Fruit fly (Drosophila melanogaster) whole organism, wandering third instar larva: ENCODE results near the gene ND-13A.

ENCODE experiments used
- Abd-B ChIP-seq: fragments of >200 bp; optimal IDR thresholded peaks from 2 replicates; lab custom pipeline; 2017; ENCODE audit warnings: missing biosample characterization, missing genetic modification characterization
- CG32264 ChIP-seq: fragments of 200-800 bp; sonication (Bioruptor generic); optimal IDR thresholded peaks from 2 replicates; lab custom pipeline; 2016; ENCODE audit warnings: missing biosample characterization, missing genetic modification characterization
- CG9705 ChIP-seq: fragments of 200-800 bp; sonication (Bioruptor generic); optimal IDR thresholded peaks from 2 replicates; lab custom pipeline; 2018; ENCODE audit warnings: missing biosample characterization, mild to moderate bottlenecking, missing genetic modification characterization
- Dfd ChIP-seq: fragments of >200 bp; optimal IDR thresholded peaks from 2 replicates; lab custom pipeline; 2017; ENCODE audit warnings: missing biosample characterization, missing genetic modification characterization
- GATAd ChIP-seq: sonication (Bioruptor generic); optimal IDR thresholded peaks from 2 replicates; lab custom pipeline; 2016; ENCODE audit warnings: missing biosample characterization, missing genetic modification characterization
- HLH106 ChIP-seq: fragments of 200-800 bp; optimal IDR thresholded peaks from 3 replicates; lab custom pipeline; 2019; ENCODE audit warnings: missing biosample characterization, mild to moderate bottlenecking, missing genetic modification characterization, moderate library complexity
- Hnf4 ChIP-seq: fragments of 200-800 bp; sonication (Bioruptor generic); optimal IDR thresholded peaks from 2 replicates; lab custom pipeline; 2016; ENCODE audit warnings: missing biosample characterization, mild to moderate bottlenecking, missing genetic modification characterization
- Hr78 ChIP-seq: fragments of >200 bp; optimal IDR thresholded peaks from 2 replicates; lab custom pipeline; 2017; ENCODE audit warnings: missing biosample characterization, missing genetic modification characterization
- Hr83 ChIP-seq: fragments of 200-300 bp; sonication (Bioruptor generic); optimal IDR thresholded peaks from 2 replicates; lab custom pipeline; 2016; ENCODE audit warnings: missing biosample characterization, mild to moderate bottlenecking, missing genetic modification characterization, moderate library complexity; ENCODE audit not compliant: poor library complexity, severe bottlenecking
- Myc ChIP-seq: fragments of >200 bp; optimal IDR thresholded peaks from 2 replicates; lab custom pipeline; 2017
- N ChIP-seq: fragments of >200 bp; optimal IDR thresholded peaks from 2 replicates; lab custom pipeline; 2018; ENCODE audit warnings: missing biosample characterization, missing external identifiers, missing genetic modification characterization
- OdsH ChIP-seq: fragments of 200-800 bp; sonication (Bioruptor generic); optimal IDR thresholded peaks from 2 replicates; lab custom pipeline; 2016; ENCODE audit warnings: missing biosample characterization, mild to moderate bottlenecking, missing genetic modification characterization
- Sp1 ChIP-seq: fragments of 200-800 bp; sonication (Bioruptor generic); optimal IDR thresholded peaks from 3 replicates; lab custom pipeline; 2019; ENCODE audit warnings: missing biosample characterization, mild to moderate bottlenecking, missing genetic modification characterization, moderate library complexity
- Vsx2 ChIP-seq: fragments of 200-300, 225-300 bp; sonication (Bioruptor generic); optimal IDR thresholded peaks from 2 replicates; lab custom pipeline; 2018; ENCODE audit warnings: missing biosample characterization, missing genetic modification characterization; ENCODE audit not compliant: partially characterized antibody
- br ChIP-seq: fragments of 200-800 bp; sonication (Bioruptor generic); optimal IDR thresholded peaks from 2 replicates; lab custom pipeline; 2016; ENCODE audit warnings: missing biosample characterization, missing genetic modification characterization
- brk ChIP-seq: fragments of 200-800 bp; sonication (Bioruptor generic); optimal IDR thresholded peaks from 2 replicates; lab custom pipeline; 2016; ENCODE audit warnings: missing biosample characterization, mild to moderate bottlenecking, missing genetic modification characterization
- dl ChIP-seq, 2 experiments: fragments of 175-275, 200-275 bp in 1 of 2; fragments of 200-275 bp in 1 of 2; sonication (Bioruptor generic); optimal IDR thresholded peaks; lab custom pipeline; 2018; ENCODE audit warnings: mild to moderate bottlenecking in 2 of 2, missing biosample characterization in 2 of 2, missing genetic modification characterization in 2 of 2, moderate library complexity in 2 of 2; ENCODE audit not compliant: partially characterized antibody in 2 of 2, insufficient read depth in 1 of 2
- dmrt93B ChIP-seq: fragments of 200-800 bp; sonication (Bioruptor generic); optimal IDR thresholded peaks from 2 replicates; lab custom pipeline; 2018; ENCODE audit warnings: missing biosample characterization, mild to moderate bottlenecking, missing genetic modification characterization
- dsf ChIP-seq: sonication (Bioruptor generic); optimal IDR thresholded peaks from 2 replicates; lab custom pipeline; 2016; ENCODE audit warnings: missing biosample characterization, missing genetic modification characterization, borderline replicate concordance
- ey ChIP-seq: fragments of 200-800 bp; sonication (Bioruptor generic); optimal IDR thresholded peaks from 2 replicates; lab custom pipeline; 2016; ENCODE audit warnings: missing biosample characterization, missing genetic modification characterization
- foxo ChIP-seq, 2 experiments: fragments of 200-800 bp; sonication (Bioruptor generic); optimal IDR thresholded peaks; 2 replicates in 1 of 2; 3 replicates in 1 of 2; lab custom pipeline; 2016 to 2017; ENCODE audit warnings: missing biosample characterization in 2 of 2, missing genetic modification characterization in 2 of 2
- fru ChIP-seq: fragments of 200-800 bp; sonication (Bioruptor generic); optimal IDR thresholded peaks from 3 replicates; lab custom pipeline; 2016; ENCODE audit warnings: missing biosample characterization, mild to moderate bottlenecking, missing genetic modification characterization
- h ChIP-seq: fragments of 200-800 bp; sonication (Bioruptor generic); optimal IDR thresholded peaks from 3 replicates; lab custom pipeline; 2016; ENCODE audit warnings: missing biosample characterization, mild to moderate bottlenecking, missing genetic modification characterization
- jim ChIP-seq: fragments of 175-275, 200-325 bp; sonication (Bioruptor generic); optimal IDR thresholded peaks from 2 replicates; lab custom pipeline; 2016; ENCODE audit warnings: missing biosample characterization, mild to moderate bottlenecking, missing genetic modification characterization
- lola ChIP-seq: fragments of >200 bp; optimal IDR thresholded peaks from 2 replicates; lab custom pipeline; 2017; ENCODE audit warnings: missing biosample characterization, missing genetic modification characterization
- pan ChIP-seq: fragments of >200 bp; optimal IDR thresholded peaks from 2 replicates; lab custom pipeline; 2017
- psq ChIP-seq: fragments of 200-800 bp; sonication (Bioruptor generic); optimal IDR thresholded peaks from 3 replicates; lab custom pipeline; 2017; ENCODE audit warnings: missing biosample characterization, mild to moderate bottlenecking, missing genetic modification characterization, moderate library complexity
- rgr ChIP-seq: fragments of 200-800 bp; sonication (Bioruptor generic); optimal IDR thresholded peaks from 3 replicates; lab custom pipeline; 2016; ENCODE audit warnings: missing biosample characterization, mild to moderate bottlenecking, missing genetic modification characterization
- sv ChIP-seq: fragments of 200-800 bp; sonication (Bioruptor generic); optimal IDR thresholded peaks from 3 replicates; lab custom pipeline; 2016; ENCODE audit warnings: missing biosample characterization, missing genetic modification characterization
- tai ChIP-seq: sonication (Bioruptor generic); optimal IDR thresholded peaks from 2 replicates; lab custom pipeline; 2016; ENCODE audit warnings: missing biosample characterization, missing genetic modification characterization
- woc ChIP-seq: sonication (Bioruptor generic); optimal IDR thresholded peaks from 2 replicates; lab custom pipeline; 2016; ENCODE audit warnings: missing biosample characterization, mild to moderate bottlenecking, missing genetic modification characterization

Gene ND-13A

dm6 chr2L:5092145-5092544, 7.9 kb downstream of the ND-13A start:
- TF ChIP-seq CG9705, result no peak
- no peak for TF ChIP-seq pan (lab: Kevin White, UChicago)
- no peak for TF ChIP-seq HLH106 (tag; lab: Kevin White, UChicago)
- TF ChIP-seq Myc (lab: Kevin White, UChicago), result no peak
- peak; percentile 8 for TF ChIP-seq fru
- TF ChIP-seq Hnf4, result no peak
- no peak for TF ChIP-seq Hr83
- no peak for TF ChIP-seq Abd-B (GFP tag; lab: Kevin White, UChicago)
- no peak for TF ChIP-seq Sp1
- peak; percentile 52 for TF ChIP-seq br (GFP tag; lab: Kevin White, UChicago)
- TF ChIP-seq tai, result no peak
- TF ChIP-seq dl (GFP tag; optimal IDR thresholded peaks at IDR 0.05; lab: Kevin White, UChicago; ENCODE audit: insufficient read depth in 1 of 2, partially characterized antibody in 2 of 2), result no peak
- peak; percentile 47 for TF ChIP-seq ey (GFP tag; lab: Kevin White, UChicago)
- no peak for TF ChIP-seq GATAd (GFP tag; lab: Kevin White, UChicago)
- no peak for TF ChIP-seq N
- TF ChIP-seq foxo (GFP tag; optimal IDR thresholded peaks at IDR 0.05; lab: Kevin White, UChicago), result no peak
- TF ChIP-seq rgr (GFP tag; lab: Kevin White, UChicago), result no peak
- no peak for TF ChIP-seq Dfd (GFP tag; lab: Kevin White, UChicago)
- no peak for TF ChIP-seq lola (GFP tag; lab: Kevin White, UChicago)
- no peak for TF ChIP-seq h (GFP tag; lab: Kevin White, UChicago)
- no peak for TF ChIP-seq woc

dm6 chr2L:5090352-5090751, 9.7 kb downstream of the ND-13A start:
- TF ChIP-seq pan (lab: Kevin White, UChicago), result no peak
- TF ChIP-seq jim (GFP tag; lab: Kevin White, UChicago), result no peak
- TF ChIP-seq lola (GFP tag; lab: Kevin White, UChicago), result no peak
- no peak for TF ChIP-seq Abd-B (GFP tag; lab: Kevin White, UChicago)
- TF ChIP-seq sv, result no peak

- no peak for TF ChIP-seq Sp1
- no peak for TF ChIP-seq pan (lab: Kevin White, UChicago)
- TF ChIP-seq brk (GFP tag; lab: Kevin White, UChicago), result no peak
- TF ChIP-seq lola (GFP tag; lab: Kevin White, UChicago), result no peak
- TF ChIP-seq br (GFP tag; lab: Kevin White, UChicago), result no peak
- TF ChIP-seq CG9705, result no peak
- TF ChIP-seq N, result no peak
- no peak for TF ChIP-seq sv
- TF ChIP-seq GATAd (GFP tag; lab: Kevin White, UChicago), result no peak
- no peak for TF ChIP-seq dmrt93B (GFP tag; lab: Kevin White, UChicago)
- TF ChIP-seq Dfd (GFP tag; lab: Kevin White, UChicago), result no peak
- TF ChIP-seq Myc (lab: Kevin White, UChicago), result no peak
- TF ChIP-seq OdsH, result no peak
- no peak for TF ChIP-seq Vsx2 (GFP tag; lab: Kevin White, UChicago)
- no peak for TF ChIP-seq Hr78 (GFP tag; lab: Kevin White, UChicago)
- no peak for TF ChIP-seq ey (GFP tag; lab: Kevin White, UChicago)
- no peak for TF ChIP-seq Hnf4
- no peak for TF ChIP-seq Abd-B (GFP tag; lab: Kevin White, UChicago)
- TF ChIP-seq dsf (GFP tag; lab: Kevin White, UChicago), result no peak
Observed at dm6 chr2L:5089642-5090041, 10.4 kb downstream of the ND-13A start.

dm6 chr2L:5088649-5089270, 11.3 kb downstream of the ND-13A start:
- TF ChIP-seq pan (lab: Kevin White, UChicago) (no peak), HLH106 (tag; lab: Kevin White, UChicago) (no peak), Abd-B (GFP tag; lab: Kevin White, UChicago) (no peak), rgr (GFP tag; lab: Kevin White, UChicago) (no peak), Hnf4 (no peak), CG32264 (GFP tag; lab: Kevin White, UChicago) (no peak), Hr78 (GFP tag; lab: Kevin White, UChicago) (no peak), dsf (GFP tag; lab: Kevin White, UChicago) (no peak), psq (GFP tag; lab: Kevin White, UChicago) (no peak), foxo (GFP tag; optimal IDR thresholded peaks at IDR 0.05; lab: Kevin White, UChicago) (no peak), jim (GFP tag; lab: Kevin White, UChicago) (no peak), CG9705 (no peak), tai (no peak), OdsH (no peak), woc (no peak), ey (GFP tag; lab: Kevin White, UChicago) (no peak), brk (GFP tag; lab: Kevin White, UChicago) (no peak)
